Worm (Caenorhabditis elegans) whole organism, young adult: ENCODE measurements around the gene rpap-2.

Experiments
- B0035.1 ChIP-seq: sonication (generic microtip); optimal IDR thresholded peaks from 2 replicates; lab custom pipeline; 2016; ENCODE audit warnings: missing genetic modification characterization, mild to moderate bottlenecking, missing compliant biosample characterization, missing genotype, missing genetic modification reagents
- B0336.3 ChIP-seq: fragments of 200-800 bp; sonication (Bioruptor generic); IDR thresholded peaks from 2 replicates; pipeline ENCODE4 v1.3.6; 2022; ENCODE audit warnings: missing genetic modification characterization, missing compliant biosample characterization
- D2030.7 ChIP-seq: fragments of 200-800 bp; sonication (Bioruptor generic); IDR thresholded peaks from 2 replicates; pipeline ENCODE4 v1.3.6; 2022; ENCODE audit warnings: missing genetic modification reagents, missing genetic modification characterization, missing compliant biosample characterization
- F10E7.11 ChIP-seq: sonication (generic microtip); optimal IDR thresholded peaks from 2 replicates; lab custom pipeline; 2017; ENCODE audit warnings: mild to moderate bottlenecking, missing genetic modification characterization, moderate library complexity, missing compliant biosample characterization
- F22D6.2 ChIP-seq: sonication (generic microtip); optimal IDR thresholded peaks from 2 replicates; lab custom pipeline; 2016; ENCODE audit warnings: mild to moderate bottlenecking, missing genetic modification characterization, missing compliant biosample characterization
- F23B12.7 ChIP-seq: sonication (generic microtip); optimal IDR thresholded peaks from 2 replicates; lab custom pipeline; 2017; ENCODE audit warnings: missing genetic modification characterization, mild to moderate bottlenecking, missing compliant biosample characterization, antibody characterized with exemption, moderate library complexity; ENCODE audit not compliant: insufficient read depth
- K12H6.12 ChIP-seq: fragments of 200-800 bp; sonication (Bioruptor generic); optimal IDR thresholded peaks from 2 replicates; lab custom pipeline; 2018; ENCODE audit warnings: mild to moderate bottlenecking, missing genetic modification characterization, missing compliant biosample characterization
- Y53G8AR.9 ChIP-seq: fragments of 200-800 bp; sonication (Bioruptor generic); conservative IDR thresholded peaks from 2 replicates; pipeline ENCODE4 v1.3.6; 2022; ENCODE audit warnings: missing genetic modification reagents, missing genetic modification characterization, missing compliant biosample characterization
- Y56A3A.18 ChIP-seq: fragments of 200-800 bp; sonication (Bioruptor generic); IDR thresholded peaks from 2 replicates; pipeline ENCODE4 v1.3.6; 2022; ENCODE audit warnings: missing genetic modification reagents, missing genetic modification characterization, missing compliant biosample characterization
- Y95B8A.8 ChIP-seq: fragments of 200-800 bp; sonication (Bioruptor generic); IDR thresholded peaks from 2 replicates; pipeline ENCODE4 v1.3.6; 2022; ENCODE audit warnings: missing genetic modification reagents, missing genetic modification characterization, missing compliant biosample characterization
- akir-1 ChIP-seq: fragments of 200-800 bp; sonication (Bioruptor generic); optimal IDR thresholded peaks from 2 replicates; lab custom pipeline; 2018; ENCODE audit warnings: mild to moderate bottlenecking, missing genetic modification characterization, moderate library complexity, missing compliant biosample characterization
- ama-1 ChIP-seq, 3 experiments: fragments of 150-350 bp in 1 of 3; sonication (generic microtip) in 2 of 3; optimal IDR thresholded peaks; 2 replicates each; lab custom pipeline; 2014 to 2018; ENCODE audit warnings: missing biosample characterization in 2 of 3, missing genetic modification characterization in 2 of 3, missing genetic modification reagents in 2 of 3
- aptf-3 ChIP-seq: fragments of 200-800 bp; sonication (Bioruptor generic); IDR thresholded peaks from 2 replicates; pipeline ENCODE4 v1.3.6; 2022; ENCODE audit warnings: missing genetic modification characterization, missing compliant biosample characterization
- athp-1 ChIP-seq: sonication (generic microtip); optimal IDR thresholded peaks from 2 replicates; lab custom pipeline; 2017; ENCODE audit warnings: mild to moderate bottlenecking, missing genetic modification characterization, missing compliant biosample characterization
- attf-3 ChIP-seq: fragments of 200-800 bp; sonication (Bioruptor generic); conservative IDR thresholded peaks from 2 replicates; pipeline ENCODE4 v1.3.6; 2022; ENCODE audit warnings: missing genetic modification reagents, missing genetic modification characterization, missing compliant biosample characterization
- bed-2 ChIP-seq: fragments of 200-800 bp; sonication (Bioruptor generic); IDR thresholded peaks from 2 replicates; pipeline ENCODE4 v1.3.6; 2022; ENCODE audit warnings: missing genetic modification reagents, missing genetic modification characterization, missing compliant biosample characterization
- ccch-3 ChIP-seq: fragments of 200-800 bp; sonication (Bioruptor generic); optimal IDR thresholded peaks from 2 replicates; lab custom pipeline; 2018; ENCODE audit warnings: mild to moderate bottlenecking, missing genetic modification characterization, missing compliant biosample characterization
- cebp-1 ChIP-seq, 2 experiments: fragments of 200-800 bp in 1 of 2; sonication (Bioruptor generic) in 1 of 2; sonication (generic microtip) in 1 of 2; IDR thresholded peaks in 1 of 2; optimal IDR thresholded peaks in 1 of 2; 2 replicates each; pipeline versions ENCODE4 v1.3.6 to Lab custom; 2017 to 2022; ENCODE audit warnings: missing compliant biosample characterization in 2 of 2, missing genetic modification characterization in 2 of 2, mild to moderate bottlenecking in 1 of 2, missing genetic modification reagents in 1 of 2, moderate library complexity in 1 of 2
- ceh-27 ChIP-seq: fragments of 200-800 bp; sonication (Bioruptor generic); optimal IDR thresholded peaks from 2 replicates; lab custom pipeline; 2018; ENCODE audit warnings: mild to moderate bottlenecking, missing genetic modification characterization, moderate library complexity, missing compliant biosample characterization
- ceh-58 ChIP-seq: fragments of 200-800 bp; sonication (Bioruptor generic); IDR thresholded peaks from 2 replicates; pipeline ENCODE4 v1.3.6; 2022; ENCODE audit warnings: missing genetic modification characterization, missing compliant biosample characterization
- ceh-79 ChIP-seq: sonication (generic microtip); optimal IDR thresholded peaks from 2 replicates; lab custom pipeline; 2017; ENCODE audit warnings: mild to moderate bottlenecking, missing genetic modification characterization, missing compliant biosample characterization
- dox-1 ChIP-seq: fragments of 200-800 bp; sonication (Bioruptor generic); IDR thresholded peaks from 2 replicates; pipeline ENCODE4 v1.3.6; 2022; ENCODE audit warnings: missing genetic modification reagents, missing genetic modification characterization, missing compliant biosample characterization
- ets-4 ChIP-seq: fragments of 200-800 bp; sonication (Bioruptor generic); optimal IDR thresholded peaks from 2 replicates; lab custom pipeline; 2018; ENCODE audit warnings: mild to moderate bottlenecking, missing genetic modification characterization, missing compliant biosample characterization
- him-1 ChIP-seq: sonication (generic microtip); optimal IDR thresholded peaks from 2 replicates; lab custom pipeline; 2016; ENCODE audit warnings: missing genotype, missing genetic modification reagents, missing genetic modification characterization, missing compliant biosample characterization
- hmg-20 ChIP-seq: fragments of 200-800 bp; sonication (Bioruptor generic); IDR thresholded peaks from 2 replicates; pipeline ENCODE4 v1.3.6; 2022; ENCODE audit warnings: missing genetic modification reagents, missing genetic modification characterization, missing compliant biosample characterization
- lag-1 ChIP-seq: fragments of 200-800 bp; sonication (Bioruptor generic); IDR thresholded peaks from 2 replicates; pipeline ENCODE4 v1.3.6; 2022; ENCODE audit warnings: missing genetic modification reagents, missing genetic modification characterization, missing compliant biosample characterization
- let-526 ChIP-seq: fragments of 200-800 bp; sonication (Bioruptor generic); IDR thresholded peaks from 2 replicates; pipeline ENCODE4 v1.3.6; 2022; ENCODE audit warnings: missing genetic modification reagents, missing genetic modification characterization, missing compliant biosample characterization
- let-607 ChIP-seq, 2 experiments: fragments of 200-800 bp in 1 of 2; sonication (Bioruptor generic) in 1 of 2; sonication (generic microtip) in 1 of 2; optimal IDR thresholded peaks; 2 replicates each; lab custom pipeline; 2016 to 2018; ENCODE audit warnings: mild to moderate bottlenecking in 2 of 2, missing compliant biosample characterization in 2 of 2, missing genetic modification characterization in 2 of 2, moderate library complexity in 2 of 2, missing genotype in 1 of 2
- lin-35 ChIP-seq, 3 experiments: fragments of 150-350 bp in 2 of 3; sonication (generic microtip) in 1 of 3; optimal IDR thresholded peaks; 2 replicates each; lab custom pipeline; 2014 to 2018; ENCODE audit warnings: missing biosample characterization in 3 of 3, missing genetic modification characterization in 3 of 3, missing genetic modification reagents in 3 of 3
- lin-40 ChIP-seq: sonication (generic microtip); optimal IDR thresholded peaks from 2 replicates; lab custom pipeline; 2016; ENCODE audit warnings: missing genetic modification characterization, mild to moderate bottlenecking, missing compliant biosample characterization, missing genotype, missing genetic modification reagents
- lsl-1 ChIP-seq: fragments of 200-800 bp; sonication (Bioruptor generic); optimal IDR thresholded peaks from 2 replicates; lab custom pipeline; 2018; ENCODE audit warnings: mild to moderate bottlenecking, missing genetic modification characterization, moderate library complexity, missing compliant biosample characterization
- madf-6 ChIP-seq: fragments of 200-800 bp; sonication (Bioruptor generic); IDR thresholded peaks from 2 replicates; pipeline ENCODE4 v1.3.6; 2022; ENCODE audit warnings: missing genetic modification reagents, missing genetic modification characterization, missing compliant biosample characterization
- mel-28 ChIP-seq: sonication (generic microtip); optimal IDR thresholded peaks from 2 replicates; lab custom pipeline; 2016; ENCODE audit warnings: borderline replicate concordance, mild to moderate bottlenecking, missing genetic modification characterization, missing compliant biosample characterization
- nhr-120 ChIP-seq: fragments of 200-800 bp; sonication (Bioruptor generic); IDR thresholded peaks from 2 replicates; pipeline ENCODE4 v1.3.6; 2022; ENCODE audit warnings: missing genetic modification characterization, missing compliant biosample characterization
- nhr-27 ChIP-seq: fragments of 200-800 bp; sonication (Bioruptor generic); optimal IDR thresholded peaks from 2 replicates; lab custom pipeline; 2018; ENCODE audit warnings: mild to moderate bottlenecking, missing genetic modification characterization, moderate library complexity, missing compliant biosample characterization
- rcor-1 ChIP-seq: fragments of 200-800 bp; sonication (Bioruptor generic); IDR thresholded peaks from 2 replicates; pipeline ENCODE4 v1.3.6; 2022; ENCODE audit warnings: missing genetic modification reagents, missing genetic modification characterization, missing compliant biosample characterization
- rpc-1 ChIP-seq, 2 experiments: fragments of 150-350 bp in 1 of 2; sonication (generic microtip) in 1 of 2; optimal IDR thresholded peaks; 2 replicates each; lab custom pipeline; 2014 to 2018; ENCODE audit warnings: missing biosample characterization in 1 of 2, missing genetic modification characterization in 1 of 2, missing genetic modification reagents in 1 of 2, missing genotype in 1 of 2
- snpc-1.1 ChIP-seq: sonication (generic microtip); optimal IDR thresholded peaks from 2 replicates; lab custom pipeline; 2017; ENCODE audit warnings: missing genetic modification characterization, mild to moderate bottlenecking, missing compliant biosample characterization, antibody characterized with exemption, moderate library complexity, missing genotype, missing genetic modification reagents; ENCODE audit not compliant: insufficient read depth
- somi-1 ChIP-seq: fragments of 200-800 bp; sonication (Bioruptor generic); optimal IDR thresholded peaks from 2 replicates; lab custom pipeline; 2018; ENCODE audit warnings: mild to moderate bottlenecking, missing genetic modification characterization, missing compliant biosample characterization
- xnd-1 ChIP-seq: sonication (generic microtip); optimal IDR thresholded peaks from 2 replicates; lab custom pipeline; 2016; ENCODE audit warnings: missing genotype, missing genetic modification reagents, missing genetic modification characterization, missing compliant biosample characterization
- zfh-2 ChIP-seq: fragments of 200-800 bp; sonication (Bioruptor generic); conservative IDR thresholded peaks from 2 replicates; pipeline ENCODE4 v1.3.6; 2022; ENCODE audit warnings: missing genetic modification reagents, missing genetic modification characterization, missing compliant biosample characterization
- zim-3 ChIP-seq: sonication (generic microtip); optimal IDR thresholded peaks from 2 replicates; lab custom pipeline; 2017; ENCODE audit warnings: mild to moderate bottlenecking, missing genetic modification characterization, moderate library complexity, missing compliant biosample characterization
- ztf-26 ChIP-seq: sonication (generic microtip); optimal IDR thresholded peaks from 2 replicates; lab custom pipeline; 2017; ENCODE audit warnings: missing genetic modification characterization, missing compliant biosample characterization
- ztf-6 ChIP-seq: fragments of 200-800 bp; sonication (Bioruptor generic); IDR thresholded peaks from 2 replicates; pipeline ENCODE4 v1.3.6; 2022; ENCODE audit warnings: missing genetic modification reagents, missing genetic modification characterization, missing compliant biosample characterization

Gene rpap-2

ce11 chrIII:8973163-8973562 is 5.4 kb downstream of the rpap-2 start:
- TF ChIP-seq ceh-27, result peak; percentile 55
- TF ChIP-seq ztf-6, result no peak

- TF ChIP-seq lag-1 (no peak), ama-1 (optimal IDR thresholded peaks at IDR 0.05; lab: Kevin White, UChicago) (no peak), ama-1 (GFP tag; optimal IDR thresholded peaks at IDR 0.05; lab: Kevin White, UChicago) (no peak), bed-2 (GFP tag; lab: Robert Waterston, UW) (no peak), xnd-1 (tag; lab: Kevin White, UChicago) (no peak), let-526 (GFP tag; lab: Robert Waterston, UW) (no peak), rcor-1 (no peak), lin-40 (no peak), snpc-1.1 (no peak), aptf-3 (GFP tag; lab: Robert Waterston, UW) (no peak), ceh-58 (GFP tag; lab: Robert Waterston, UW) (no peak), ztf-6 (no peak), zfh-2 (GFP tag; lab: Robert Waterston, UW) (no peak), B0336.3 (no peak), Y56A3A.18 (GFP tag; lab: Robert Waterston, UW) (no peak), F22D6.2 (tag; lab: Kevin White, UChicago) (no peak), ets-4 (no peak), him-1 (no peak), lin-35 (GFP tag; optimal IDR thresholded peaks at IDR 0.05; lab: Kevin White, UChicago) (no peak)
These were observed 6.1 kb downstream of the rpap-2 start, which contains the start of gene R08D7.5 for ce11 chrIII:8973826-8974225. R08D7.5 (plus strand) TSS chrIII:8974126.

ce11 chrIII:8974835-8975234 is 7.1 kb downstream of the rpap-2 start:
- TF ChIP-seq Y95B8A.8 (GFP tag; lab: Robert Waterston, UW) (peak; percentile 72; the same call in 1 of the 2 replicates), F10E7.11 (peak; percentile 28), Y56A3A.18 (GFP tag; lab: Robert Waterston, UW) (peak; percentile 45; the same call in 1 of the 2 replicates), zim-3 (tag; lab: Kevin White, UChicago) (peak; percentile 26), ceh-58 (GFP tag; lab: Robert Waterston, UW) (no peak), ceh-79 (tag; lab: Kevin White, UChicago) (no peak), F23B12.7 (tag; lab: Kevin White, UChicago) (peak; percentile 23), attf-3 (no peak), madf-6 (GFP tag; lab: Robert Waterston, UW) (0 out of 2 replicates have a peak, but pooled peaks have one; percentile 31), Y53G8AR.9 (peak; percentile 38; the same call in 1 of the 2 replicates), somi-1 (peak; percentile 38), xnd-1 (tag; lab: Kevin White, UChicago) (no peak), K12H6.12 (tag; lab: Kevin White, UChicago) (no peak), B0035.1 (tag; lab: Kevin White, UChicago) (no peak), cebp-1 (GFP tag; IDR thresholded peaks at IDR 0.05; lab: Robert Waterston, UW) (no peak), cebp-1 (tag; optimal IDR thresholded peaks at IDR 0.05; lab: Kevin White, UChicago) (peak; percentile 43), dox-1 (GFP tag; lab: Robert Waterston, UW) (0 out of 2 replicates have a peak, but pooled peaks have one; percentile 39), hmg-20 (GFP tag; lab: Robert Waterston, UW) (no peak), ccch-3 (GFP tag; lab: Kevin White, UChicago) (no peak), lsl-1 (GFP tag; lab: Kevin White, UChicago) (no peak), rpc-1 (optimal IDR thresholded peaks at IDR 0.05; lab: Kevin White, UChicago) (no peak), rpc-1 (tag; optimal IDR thresholded peaks at IDR 0.05; lab: Kevin White, UChicago) (no peak), ztf-26 (tag; lab: Kevin White, UChicago) (peak; percentile 41), akir-1 (GFP tag; lab: Kevin White, UChicago) (no peak), nhr-120 (GFP tag; lab: Robert Waterston, UW) (0 out of 2 replicates have a peak, but pooled peaks have one; percentile 26), nhr-27 (no peak), B0336.3 (peak; percentile 73), athp-1 (tag; lab: Kevin White, UChicago) (peak; percentile 48), D2030.7 (peak; percentile 31; the same call in 1 of the 2 replicates), mel-28 (tag; lab: Kevin White, UChicago) (peak; percentile 4), let-607 (tag; optimal IDR thresholded peaks at IDR 0.05; lab: Kevin White, UChicago) (peak in 1 of 2 experiments; percentile 54)
